Fruit fly (Drosophila melanogaster) whole organism, adult: ENCODE results near the gene PK2-R2.

Experiments
- bab1 ChIP-seq: fragments of 200-800 bp; sonication (Bioruptor generic); optimal IDR thresholded peaks from 3 replicates; lab custom pipeline; 2019; ENCODE audit warnings: missing biosample characterization, mild to moderate bottlenecking, missing genetic modification characterization, moderate library complexity
- cic ChIP-seq: fragments of 200-800 bp; sonication (Bioruptor generic); optimal IDR thresholded peaks from 2 replicates; lab custom pipeline; 2017; ENCODE audit warnings: missing biosample characterization, mild to moderate bottlenecking, missing genetic modification characterization, moderate library complexity
- cnc ChIP-seq, 2 experiments: fragments of >200 bp; optimal IDR thresholded peaks; 2 replicates each; lab custom pipeline; 2017
- kay ChIP-seq: fragments of 200-800 bp; sonication (Bioruptor generic); peaks from one replicate; lab custom pipeline; 2016; ENCODE audit warnings: missing biosample characterization, missing genetic modification characterization, borderline replicate concordance

- TF ChIP-seq cnc (optimal IDR thresholded peaks at IDR 0.05; lab: Kevin White, UChicago) (no peak), kay (peak; percentile 21), bab1 (no peak), cic (GFP tag; lab: Kevin White, UChicago) (no peak)
Observed at dm6 chr3R:13298114-13298818, 35.7 kb downstream of the PK2-R2 start, which contains the start of gene CG8774.
